Fruit fly (Drosophila melanogaster) whole organism, wandering third instar larva: Measurements from ENCODE around the gene CG31463.

Source experiments
- Dfd ChIP-seq: fragments of >200 bp; optimal IDR thresholded peaks from 2 replicates; lab custom pipeline; 2017; ENCODE audit warnings: missing biosample characterization, missing genetic modification characterization
- pan ChIP-seq: fragments of >200 bp; optimal IDR thresholded peaks from 2 replicates; lab custom pipeline; 2017

dm6 chr3R:8254347-8254746, 37.8 kb upstream of the CG31463 start:
- TF ChIP-seq Dfd (GFP tag; lab: Kevin White, UChicago) (no peak), pan (no peak)
